1 fruit fly cellular context compared by ENCODE assay signal in the genomic region with DNA sequence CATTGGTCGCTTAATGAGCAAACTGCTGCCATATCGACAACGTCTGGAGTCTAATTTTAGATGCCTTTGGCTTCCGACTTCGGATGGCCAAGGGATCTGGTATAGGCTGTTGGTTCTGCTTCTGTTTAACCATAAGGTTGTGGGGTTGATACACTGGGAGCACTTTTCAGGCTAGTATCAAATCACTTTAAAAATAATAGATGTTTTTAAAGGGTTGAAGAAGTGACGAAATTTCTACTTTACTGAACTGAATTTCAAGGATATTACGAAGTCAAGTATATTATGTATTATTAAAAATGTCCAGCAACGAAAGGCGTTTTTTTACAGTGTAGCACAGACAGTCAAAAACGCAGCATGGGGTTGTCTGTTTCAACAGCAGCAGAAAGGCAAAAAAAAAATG.
A peak's percentile ranks its signal among the peaks of the same experiment; 100 is the strongest.
TF ChIP-seq lines count a peak whose summit lies in the region.

No protein-coding gene starts in this region.

TF ChIP-seq in whole organism, embryonic, 481 proteins besides CTCF, POLR2A, EP300 and RAD21 (continued from another document and continues in another):
- TF ChIP-seq CG18011 (GFP tag; optimal IDR thresholded peaks at IDR 0.05; lab: Kevin White, UChicago) (no peak), Bteb2 (GFP tag; optimal IDR thresholded peaks at IDR 0.05; lab: Kevin White, UChicago) (peak; percentile 10), CG34224 (GFP tag; IDR thresholded peaks at IDR 0.05; lab: Robert Waterston, UW; ENCODE audit: partially characterized antibody) (no peak), btn (GFP tag; optimal IDR thresholded peaks at IDR 0.05; lab: Kevin White, UChicago) (peak; percentile 67), E2f2 (GFP tag; IDR thresholded peaks at IDR 0.05; lab: Robert Waterston, UW) (peak; percentile 43; the same call in 1 of the 2 replicates), C15 (GFP tag; IDR thresholded peaks at IDR 0.05; lab: Robert Waterston, UW) (no peak), CG6689 (GFP tag; IDR thresholded peaks at IDR 0.05; lab: Robert Waterston, UW) (peak; percentile 77), ato (GFP tag; IDR thresholded peaks at IDR 0.05; lab: Robert Waterston, UW; ENCODE audit: partially characterized antibody) (no peak), CG13775 (GFP tag; optimal IDR thresholded peaks at IDR 0.05; lab: Kevin White, UChicago) (peak; percentile 73), CG4820 (GFP tag; optimal IDR thresholded peaks at IDR 0.05; lab: Kevin White, UChicago) (peak; percentile 89), sna (GFP tag; IDR thresholded peaks at IDR 0.05; lab: Robert Waterston, UW; ENCODE audit: partially characterized antibody) (no peak), Xrp1 (GFP tag; IDR thresholded peaks at IDR 0.05; lab: Robert Waterston, UW) (peak; percentile 94), Elba2 (GFP tag; optimal IDR thresholded peaks at IDR 0.05; lab: Kevin White, UChicago) (peak; percentile 20), CG8944 (GFP tag; optimal IDR thresholded peaks at IDR 0.05; lab: Kevin White, UChicago) (peak; percentile 62), CG12236 (GFP tag; optimal IDR thresholded peaks at IDR 0.05; lab: Kevin White, UChicago) (peak; percentile 8), mirr (GFP tag; optimal IDR thresholded peaks at IDR 0.05; lab: Kevin White, UChicago) (no peak), psq (GFP tag; optimal IDR thresholded peaks at IDR 0.05; lab: Kevin White, UChicago) (peak; percentile 48), CG5180 (GFP tag; optimal IDR thresholded peaks at IDR 0.05; lab: Kevin White, UChicago) (peak; percentile 71), CG11560 (tag; IDR thresholded peaks at IDR 0.05; lab: Robert Waterston, UW) (no peak; the same call in 2 of the 3 replicates), CG10543 (GFP tag; optimal IDR thresholded peaks at IDR 0.05; lab: Kevin White, UChicago) (peak; percentile 35), Aef1 (GFP tag; IDR thresholded peaks at IDR 0.05; lab: Robert Waterston, UW) (peak; percentile 64), yki (optimal IDR thresholded peaks at IDR 0.05; lab: Kevin White, UChicago) (no peak), toy (GFP tag; IDR thresholded peaks at IDR 0.05; lab: Robert Waterston, UW) (no peak), CG11093 (GFP tag; IDR thresholded peaks at IDR 0.05; lab: Robert Waterston, UW) (0 out of 3 replicates have a peak, but pooled peaks have one; percentile 21), Dfd (GFP tag; optimal IDR thresholded peaks at IDR 0.05; lab: Kevin White, UChicago) (no peak), CG12219 (GFP tag; optimal IDR thresholded peaks at IDR 0.05; lab: Kevin White, UChicago) (peak; percentile 80), CG7987 (GFP tag; optimal IDR thresholded peaks at IDR 0.05; lab: Kevin White, UChicago) (peak; percentile 80), stc (GFP tag; IDR thresholded peaks at IDR 0.05; lab: Robert Waterston, UW) (peak; percentile 70), pnt (GFP tag; optimal IDR thresholded peaks at IDR 0.05; lab: Kevin White, UChicago) (peak; percentile 77), Nf-YA (GFP tag; IDR thresholded peaks at IDR 0.05; lab: Robert Waterston, UW) (peak; percentile 70), Doc2 (GFP tag; IDR thresholded peaks at IDR 0.05; lab: Robert Waterston, UW) (no peak), CG7839 (tag; optimal IDR thresholded peaks at IDR 0.05; lab: Kevin White, UChicago) (peak; percentile 90), sim (GFP tag; IDR thresholded peaks at IDR 0.05; lab: Robert Waterston, UW) (peak; percentile 79; the same call in 1 of the 2 replicates), sd (tag; optimal IDR thresholded peaks at IDR 0.05; lab: Kevin White, UChicago) (peak; percentile 30), Trl (optimal IDR thresholded peaks at IDR 0.05; lab: Kevin White, UChicago) (no peak), Trl (GFP tag; optimal IDR thresholded peaks at IDR 0.05; lab: Kevin White, UChicago) (peak; percentile 75), CoRest (tag; optimal IDR thresholded peaks at IDR 0.05; lab: Kevin White, UChicago) (peak; percentile 85), Stat92E (GFP tag; optimal IDR thresholded peaks at IDR 0.05; lab: Kevin White, UChicago) (peak in 1 of 3 experiments; percentile 75), CG18619 (GFP tag; optimal IDR thresholded peaks at IDR 0.05; lab: Kevin White, UChicago) (peak; percentile 70), CG9876 (GFP tag; optimal IDR thresholded peaks at IDR 0.05; lab: Kevin White, UChicago) (no peak), CG8359 (GFP tag; optimal IDR thresholded peaks at IDR 0.05; lab: Kevin White, UChicago; ENCODE audit: borderline replicate concordance) (peak; percentile 78), dpn (GFP tag; optimal IDR thresholded peaks at IDR 0.05; lab: Kevin White, UChicago) (peak; percentile 70 to 74), unc-4 (GFP tag; IDR thresholded peaks at IDR 0.05; lab: Robert Waterston, UW; ENCODE audit: partially characterized antibody) (no peak), D19A (tag; optimal IDR thresholded peaks at IDR 0.05; lab: Kevin White, UChicago) (peak; percentile 91), CG10462 (GFP tag; optimal IDR thresholded peaks at IDR 0.05; lab: Kevin White, UChicago) (peak; percentile 48), sens (GFP tag; lab: Kevin White, UChicago) (peak; percentile 99), CG6765 (GFP tag; optimal IDR thresholded peaks at IDR 0.05; lab: Kevin White, UChicago) (peak; percentile 39), caup (GFP tag; optimal IDR thresholded peaks at IDR 0.05; lab: Kevin White, UChicago; ENCODE audit: severe bottlenecking) (peak; percentile 78), Atf3 (GFP tag; optimal IDR thresholded peaks at IDR 0.05; lab: Kevin White, UChicago) (peak; percentile 43), Oli (tag; optimal IDR thresholded peaks at IDR 0.05; lab: Kevin White, UChicago) (peak; percentile 86), dan (GFP tag; IDR thresholded peaks at IDR 0.05; lab: Robert Waterston, UW) (peak; percentile 80; the same call in 1 of the 2 replicates), Gug (GFP tag; IDR thresholded peaks at IDR 0.05; lab: Robert Waterston, UW) (peak; percentile 63; the same call in 3 of the 4 replicates), bcd (GFP tag; optimal IDR thresholded peaks at IDR 0.05; lab: Kevin White, UChicago) (peak; percentile 78), CG10209 (GFP tag; optimal IDR thresholded peaks at IDR 0.05; lab: Kevin White, UChicago) (peak; percentile 81), Hmr (GFP tag; optimal IDR thresholded peaks at IDR 0.05; lab: Kevin White, UChicago) (peak; percentile 71), CG16779 (GFP tag; IDR thresholded peaks at IDR 0.05; lab: Robert Waterston, UW) (no peak), onecut (GFP tag; IDR thresholded peaks at IDR 0.05; lab: Robert Waterston, UW) (peak; percentile 77), CG17568 (GFP tag; optimal IDR thresholded peaks at IDR 0.05; lab: Kevin White, UChicago) (peak; percentile 68), zen2 (GFP tag; IDR thresholded peaks at IDR 0.05; lab: Robert Waterston, UW; ENCODE audit: partially characterized antibody) (no peak), CG43689 (GFP tag; IDR thresholded peaks at IDR 0.05; lab: Robert Waterston, UW) (0 out of 2 replicates have a peak, but pooled peaks have one; percentile 12), CG15269 (tag; optimal IDR thresholded peaks at IDR 0.05; lab: Kevin White, UChicago) (peak; percentile 80), B-H1 (GFP tag; IDR thresholded peaks at IDR 0.05; lab: Robert Waterston, UW) (peak; percentile 78), tll (GFP tag; optimal IDR thresholded peaks at IDR 0.05; lab: Kevin White, UChicago) (no peak), Blimp-1 (GFP tag; optimal IDR thresholded peaks at IDR 0.05; lab: Kevin White, UChicago) (peak; percentile 92), grn (GFP tag; optimal IDR thresholded peaks at IDR 0.05; lab: Kevin White, UChicago) (no peak), CG2712 (tag; optimal IDR thresholded peaks at IDR 0.05; lab: Kevin White, UChicago) (peak; percentile 94), sima (GFP tag; optimal IDR thresholded peaks at IDR 0.05; lab: Kevin White, UChicago) (peak; percentile 34), Bgb (GFP tag; IDR thresholded peaks at IDR 0.05; lab: Robert Waterston, UW; ENCODE audit: partially characterized antibody) (no peak), CG5953 (GFP tag; IDR thresholded peaks at IDR 0.05; lab: Robert Waterston, UW) (peak; percentile 69), amos (GFP tag; IDR thresholded peaks at IDR 0.05; lab: Robert Waterston, UW; ENCODE audit: partially characterized antibody) (no peak), CG14860 (GFP tag; IDR thresholded peaks at IDR 0.05; lab: Robert Waterston, UW; ENCODE audit: partially characterized antibody) (no peak), Awh (GFP tag; IDR thresholded peaks at IDR 0.05; lab: Robert Waterston, UW) (peak; percentile 81), CG15696 (tag; optimal IDR thresholded peaks at IDR 0.05; lab: Kevin White, UChicago) (peak; percentile 94), gcm (GFP tag; optimal IDR thresholded peaks at IDR 0.05; lab: Kevin White, UChicago) (peak; percentile 82), disco-r (GFP tag; optimal IDR thresholded peaks at IDR 0.05; lab: Kevin White, UChicago) (peak; percentile 52), Hr78 (GFP tag; optimal IDR thresholded peaks at IDR 0.05; lab: Kevin White, UChicago) (peak in 1 of 2 experiments; percentile 62), Nf-YB (GFP tag; optimal IDR thresholded peaks at IDR 0.05; lab: Kevin White, UChicago) (peak; percentile 56), lbe (GFP tag; optimal IDR thresholded peaks at IDR 0.05; lab: Kevin White, UChicago) (no peak), tup (GFP tag; optimal IDR thresholded peaks at IDR 0.05; lab: Kevin White, UChicago) (peak; percentile 26), CG8388 (GFP tag; optimal IDR thresholded peaks at IDR 0.05; lab: Kevin White, UChicago) (peak; percentile 88), emc (GFP tag; optimal IDR thresholded peaks at IDR 0.05; lab: Kevin White, UChicago) (no peak), Max (GFP tag; optimal IDR thresholded peaks at IDR 0.05; lab: Kevin White, UChicago) (peak; percentile 73), pb (GFP tag; optimal IDR thresholded peaks at IDR 0.05; lab: Kevin White, UChicago) (peak; percentile 2), MTF-1 (GFP tag; optimal IDR thresholded peaks at IDR 0.05; lab: Kevin White, UChicago; ENCODE audit: borderline replicate concordance) (peak; percentile 88), CG11085 (GFP tag; IDR thresholded peaks at IDR 0.05; lab: Robert Waterston, UW) (peak; percentile 39; the same call in 1 of the 2 replicates), CG12769 (tag; optimal IDR thresholded peaks at IDR 0.05; lab: Kevin White, UChicago) (peak; percentile 78), ssp (GFP tag; IDR thresholded peaks at IDR 0.05; lab: Robert Waterston, UW) (peak; percentile 81), Vsx1 (GFP tag; optimal IDR thresholded peaks at IDR 0.05; lab: Kevin White, UChicago) (peak; percentile 55), rib (GFP tag; IDR thresholded peaks at IDR 0.05; lab: Robert Waterston, UW) (peak; percentile 54; the same call in 1 of the 2 replicates), crp (GFP tag; optimal IDR thresholded peaks at IDR 0.05; lab: Kevin White, UChicago) (peak in 1 of 2 experiments; percentile 18), Oaz (GFP tag; IDR thresholded peaks at IDR 0.05; lab: Robert Waterston, UW) (no peak), sob (GFP tag; IDR thresholded peaks at IDR 0.05; lab: Robert Waterston, UW) (peak; percentile 76), chinmo (GFP tag; IDR thresholded peaks at IDR 0.05; lab: Robert Waterston, UW; ENCODE audit: partially characterized antibody) (no peak), chm (GFP tag; IDR thresholded peaks at IDR 0.05; lab: Robert Waterston, UW) (peak; percentile 80), Dref (GFP tag; IDR thresholded peaks at IDR 0.05; lab: Robert Waterston, UW) (no peak), vfl (GFP tag; optimal IDR thresholded peaks at IDR 0.05; lab: Kevin White, UChicago) (no peak), CG16863 (GFP tag; optimal IDR thresholded peaks at IDR 0.05; lab: Kevin White, UChicago) (peak; percentile 67), CG17359 (tag; optimal IDR thresholded peaks at IDR 0.05; lab: Kevin White, UChicago) (peak; percentile 84), CG17829 (tag; optimal IDR thresholded peaks at IDR 0.05; lab: Kevin White, UChicago) (peak; percentile 94), dimm (GFP tag; IDR thresholded peaks at IDR 0.05; lab: Robert Waterston, UW) (no peak), ttk (GFP tag; IDR thresholded peaks at IDR 0.05; lab: Robert Waterston, UW) (peak; percentile 66), chif (GFP tag; optimal IDR thresholded peaks at IDR 0.05; lab: Kevin White, UChicago) (peak; percentile 70 to 90), CG32767 (GFP tag; IDR thresholded peaks at IDR 0.05; lab: Robert Waterston, UW) (peak; percentile 65; the same call in 1 of the 2 replicates), CG12659 (GFP tag; optimal IDR thresholded peaks at IDR 0.05; lab: Kevin White, UChicago) (peak; percentile 60), tap (tag; optimal IDR thresholded peaks at IDR 0.05; lab: Kevin White, UChicago) (peak; percentile 93), esg (GFP tag; conservative IDR thresholded peaks at IDR 0.05; lab: Robert Waterston, UW) (peak; percentile 74), CG7372 (GFP tag; IDR thresholded peaks at IDR 0.05; lab: Robert Waterston, UW) (peak; percentile 52), CG11504 (tag; optimal IDR thresholded peaks at IDR 0.05; lab: Kevin White, UChicago) (peak; percentile 88), row (GFP tag; IDR thresholded peaks at IDR 0.05; lab: Robert Waterston, UW) (peak; percentile 91), maf-S (GFP tag; optimal IDR thresholded peaks at IDR 0.05; lab: Kevin White, UChicago) (peak; percentile 49), NFAT (GFP tag; IDR thresholded peaks at IDR 0.05; lab: Robert Waterston, UW) (0 out of 2 replicates have a peak, but pooled peaks have one; percentile 4), Mes4 (GFP tag; optimal IDR thresholded peaks at IDR 0.05; lab: Kevin White, UChicago) (peak; percentile 66), CG5245 (GFP tag; optimal IDR thresholded peaks at IDR 0.05; lab: Kevin White, UChicago) (peak; percentile 85), luna (GFP tag; optimal IDR thresholded peaks at IDR 0.05; lab: Kevin White, UChicago) (no peak), Optix (GFP tag; IDR thresholded peaks at IDR 0.05; lab: Robert Waterston, UW) (peak; percentile 71; the same call in 2 of the 3 replicates), CG10267 (tag; optimal IDR thresholded peaks at IDR 0.05; lab: Kevin White, UChicago) (peak; percentile 91), kay (GFP tag; optimal IDR thresholded peaks at IDR 0.05; lab: Kevin White, UChicago) (peak; percentile 48), Drgx (GFP tag; IDR thresholded peaks at IDR 0.05; lab: Robert Waterston, UW) (peak; percentile 57), CG11695 (GFP tag; IDR thresholded peaks at IDR 0.05; lab: Robert Waterston, UW) (peak; percentile 81; the same call in 2 of the 3 replicates), pzg (GFP tag; optimal IDR thresholded peaks at IDR 0.05; lab: Kevin White, UChicago) (no peak), CG12299 (tag; optimal IDR thresholded peaks at IDR 0.05; lab: Kevin White, UChicago) (peak; percentile 66), chn (GFP tag; optimal IDR thresholded peaks at IDR 0.05; lab: Kevin White, UChicago) (peak; percentile 87), nerfin-1 (tag; optimal IDR thresholded peaks at IDR 0.05; lab: Kevin White, UChicago) (peak; percentile 82)
